Fruit fly (Drosophila melanogaster) whole organism, wandering third instar larva: Measurements from ENCODE around the gene ArfGAP3.

Experiments used
- Dfd ChIP-seq: fragments of >200 bp; optimal IDR thresholded peaks from 2 replicates; lab custom pipeline; 2017; ENCODE audit warnings: missing biosample characterization, missing genetic modification characterization
- Hr78 ChIP-seq: fragments of >200 bp; optimal IDR thresholded peaks from 2 replicates; lab custom pipeline; 2017; ENCODE audit warnings: missing biosample characterization, missing genetic modification characterization
- OdsH ChIP-seq: fragments of 200-800 bp; sonication (Bioruptor generic); optimal IDR thresholded peaks from 2 replicates; lab custom pipeline; 2016; ENCODE audit warnings: missing biosample characterization, mild to moderate bottlenecking, missing genetic modification characterization
- h ChIP-seq: fragments of 200-800 bp; sonication (Bioruptor generic); optimal IDR thresholded peaks from 3 replicates; lab custom pipeline; 2016; ENCODE audit warnings: missing biosample characterization, mild to moderate bottlenecking, missing genetic modification characterization
- jim ChIP-seq: fragments of 175-275, 200-325 bp; sonication (Bioruptor generic); optimal IDR thresholded peaks from 2 replicates; lab custom pipeline; 2016; ENCODE audit warnings: missing biosample characterization, mild to moderate bottlenecking, missing genetic modification characterization
- lola ChIP-seq: fragments of >200 bp; optimal IDR thresholded peaks from 2 replicates; lab custom pipeline; 2017; ENCODE audit warnings: missing biosample characterization, missing genetic modification characterization
- sv ChIP-seq: fragments of 200-800 bp; sonication (Bioruptor generic); optimal IDR thresholded peaks from 3 replicates; lab custom pipeline; 2016; ENCODE audit warnings: missing biosample characterization, missing genetic modification characterization
- usp ChIP-seq: fragments of >200 bp; optimal IDR thresholded peaks from 2 replicates; lab custom pipeline; 2017; ENCODE audit warnings: missing biosample characterization, missing genetic modification characterization

DNA sequence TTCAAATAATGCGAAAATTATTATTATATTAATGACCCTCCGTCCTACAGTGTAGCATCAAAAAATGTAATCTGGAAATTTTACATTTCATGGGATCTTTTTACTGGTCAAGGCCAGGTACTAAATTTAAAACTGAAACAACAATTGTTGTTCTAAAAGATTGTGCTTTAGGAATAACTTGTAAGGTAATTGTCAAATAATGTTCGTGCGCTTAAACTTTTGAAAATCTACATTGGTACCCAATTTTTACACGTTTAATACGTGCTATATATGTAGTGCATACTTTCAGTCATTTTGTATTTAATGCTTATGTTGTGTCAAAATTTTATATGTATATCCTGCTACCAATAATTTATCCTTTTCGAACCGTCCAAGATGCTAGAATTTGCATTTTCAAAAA lies 16.2 kb upstream of the ArfGAP3 start:
- TF ChIP-seq Dfd (GFP tag; lab: Kevin White, UChicago) (no peak), h (GFP tag; lab: Kevin White, UChicago) (no peak), jim (GFP tag; lab: Kevin White, UChicago) (no peak), Hr78 (GFP tag; lab: Kevin White, UChicago) (no peak), OdsH (no peak), lola (GFP tag; lab: Kevin White, UChicago) (no peak), sv (GFP tag; lab: Kevin White, UChicago) (no peak), usp (GFP tag; lab: Kevin White, UChicago) (no peak)
